Fruit fly (Drosophila melanogaster) whole organism, pupa: ENCODE measurements around the gene CG32547.

Experiments used
- CG32121 ChIP-seq: fragments of 200-800 bp; sonication (Bioruptor generic); IDR thresholded peaks from 2 replicates; pipeline ENCODE4 v1.3.6; 2022; ENCODE audit warnings: missing biosample characterization, missing genetic modification characterization
- CG34367 ChIP-seq: fragments of 200-800 bp; sonication (Bioruptor generic); optimal IDR thresholded peaks from 2 replicates; lab custom pipeline; 2018; ENCODE audit warnings: missing biosample characterization, mild to moderate bottlenecking, missing genetic modification characterization

- TF ChIP-seq CG34367 (tag; lab: Kevin White, UChicago), result no peak
- TF ChIP-seq CG32121, result no peak
These were observed 41.1 kb upstream of the CG32547 start for dm6 chrX:18520360-18520759.
